Fruit fly (Drosophila melanogaster): ENCODE measurements around the gene CG15812.

The CG15812 gene

dm6 chr3L:3143383-3143962, 16.3 kb upstream of the CG15812 start, which contains the start of the genes CG11537 and Alg2 (continued):
- TF ChIP-seq scrt (GFP tag; optimal IDR thresholded peaks at IDR 0.05) (peak; percentile 56), ci (GFP tag; IDR thresholded peaks at IDR 0.05) (no peak), ind (GFP tag; optimal IDR thresholded peaks at IDR 0.05) (no peak), Dp (GFP tag; optimal IDR thresholded peaks at IDR 0.05) (peak; percentile 29), Tbp (GFP tag; optimal IDR thresholded peaks at IDR 0.05) (peak; percentile 46), unpg (GFP tag; optimal IDR thresholded peaks at IDR 0.05) (peak; percentile 38), bcd (GFP tag; optimal IDR thresholded peaks at IDR 0.05) (peak; percentile 15), Xrp1 (GFP tag; IDR thresholded peaks at IDR 0.05) (peak; percentile 17; the same call in 1 of the 2 replicates), CG13775 (GFP tag; optimal IDR thresholded peaks at IDR 0.05) (peak; percentile 25), crp (GFP tag; optimal IDR thresholded peaks at IDR 0.05) (peak in 1 of 2 experiments; percentile 80), CG2116 (GFP tag; optimal IDR thresholded peaks at IDR 0.05) (peak; percentile 35), bbx (GFP tag; IDR thresholded peaks at IDR 0.05; ENCODE audit: partially characterized antibody) (no peak), NfI (GFP tag; optimal IDR thresholded peaks at IDR 0.05) (peak; percentile 4), CG9727 (GFP tag; optimal IDR thresholded peaks at IDR 0.05) (peak; percentile 39), CG1647 (GFP tag; optimal IDR thresholded peaks at IDR 0.05) (no peak), tin (GFP tag; optimal IDR thresholded peaks at IDR 0.05) (peak; percentile 42), CG14710 (tag; optimal IDR thresholded peaks at IDR 0.05) (peak; percentile 56), Xbp1 (GFP tag; optimal IDR thresholded peaks at IDR 0.05) (peak; percentile 34), chn (GFP tag; optimal IDR thresholded peaks at IDR 0.05) (peak; percentile 8), BEAF-32 (GFP tag; optimal IDR thresholded peaks at IDR 0.05) (peak; percentile 22), CG15269 (tag; optimal IDR thresholded peaks at IDR 0.05) (peak; percentile 26), CG10979 (tag; optimal IDR thresholded peaks at IDR 0.05) (peak; percentile 13), D19A (tag; optimal IDR thresholded peaks at IDR 0.05) (peak; percentile 21), CG30403 (GFP tag; optimal IDR thresholded peaks at IDR 0.05) (peak; percentile 22), CG14965 (GFP tag; optimal IDR thresholded peaks at IDR 0.05; ENCODE audit: borderline replicate concordance) (no peak), disco-r (GFP tag; optimal IDR thresholded peaks at IDR 0.05) (no peak), HmgD (GFP tag; optimal IDR thresholded peaks at IDR 0.05) (no peak), CG1603 (tag; optimal IDR thresholded peaks at IDR 0.05) (peak; percentile 28), CG6813 (GFP tag; optimal IDR thresholded peaks at IDR 0.05) (no peak), cwo (GFP tag; optimal IDR thresholded peaks at IDR 0.05) (no peak), Ets97D (GFP tag; optimal IDR thresholded peaks at IDR 0.05) (peak; percentile 3)

dm6 chr3L:3148125-3149059, 11.4 kb upstream of the CG15812 start, which contains the start of the genes Usp5 and BtbVII:
Gene Usp5, minus strand, starts transcription at chr3L:3148358.
Gene BtbVII, plus strand, starts transcription at chr3L:3148646.
- TF ChIP-seq Atf-2 (GFP tag; optimal IDR thresholded peaks at IDR 0.05) (peak; percentile 10), odd (GFP tag; optimal IDR thresholded peaks at IDR 0.05) (no peak), CG1792 (GFP tag; optimal IDR thresholded peaks at IDR 0.05) (peak; percentile 33), bigmax (GFP tag; optimal IDR thresholded peaks at IDR 0.05) (no peak), hb (GFP tag; IDR thresholded peaks at IDR 0.05; ENCODE audit: partially characterized antibody) (peak; percentile 91), CG6689 (GFP tag; IDR thresholded peaks at IDR 0.05) (0 out of 2 replicates have a peak, but pooled peaks have one; percentile 27), gce (GFP tag; IDR thresholded peaks at IDR 0.05) (no peak), MESR4 (GFP tag; optimal IDR thresholded peaks at IDR 0.05) (peak; percentile 56), CG8089 (GFP tag; optimal IDR thresholded peaks at IDR 0.05) (peak; percentile 1), CG32767 (GFP tag; IDR thresholded peaks at IDR 0.05) (peak; percentile 50; the same call in 1 of the 2 replicates), CG12299 (tag; optimal IDR thresholded peaks at IDR 0.05) (peak; percentile 4), dmrt99B (tag; optimal IDR thresholded peaks at IDR 0.05) (no peak), pan (optimal IDR thresholded peaks at IDR 0.05) (no peak), pan (GFP tag; optimal IDR thresholded peaks at IDR 0.05 in 1 of 2, IDR thresholded peaks at IDR 0.05 in 1 of 2) (peak in 1 of 2 experiments; percentile 50), CG6175 (GFP tag; IDR thresholded peaks at IDR 0.05) (no peak), Tbp (GFP tag; optimal IDR thresholded peaks at IDR 0.05) (no peak), hkb (optimal IDR thresholded peaks at IDR 0.05) (peak; percentile 77), hkb (GFP tag; IDR thresholded peaks at IDR 0.05) (peak; percentile 50)
